Fruit fly (Drosophila melanogaster): ENCODE measurements around the gene Wdr82.

DNA sequence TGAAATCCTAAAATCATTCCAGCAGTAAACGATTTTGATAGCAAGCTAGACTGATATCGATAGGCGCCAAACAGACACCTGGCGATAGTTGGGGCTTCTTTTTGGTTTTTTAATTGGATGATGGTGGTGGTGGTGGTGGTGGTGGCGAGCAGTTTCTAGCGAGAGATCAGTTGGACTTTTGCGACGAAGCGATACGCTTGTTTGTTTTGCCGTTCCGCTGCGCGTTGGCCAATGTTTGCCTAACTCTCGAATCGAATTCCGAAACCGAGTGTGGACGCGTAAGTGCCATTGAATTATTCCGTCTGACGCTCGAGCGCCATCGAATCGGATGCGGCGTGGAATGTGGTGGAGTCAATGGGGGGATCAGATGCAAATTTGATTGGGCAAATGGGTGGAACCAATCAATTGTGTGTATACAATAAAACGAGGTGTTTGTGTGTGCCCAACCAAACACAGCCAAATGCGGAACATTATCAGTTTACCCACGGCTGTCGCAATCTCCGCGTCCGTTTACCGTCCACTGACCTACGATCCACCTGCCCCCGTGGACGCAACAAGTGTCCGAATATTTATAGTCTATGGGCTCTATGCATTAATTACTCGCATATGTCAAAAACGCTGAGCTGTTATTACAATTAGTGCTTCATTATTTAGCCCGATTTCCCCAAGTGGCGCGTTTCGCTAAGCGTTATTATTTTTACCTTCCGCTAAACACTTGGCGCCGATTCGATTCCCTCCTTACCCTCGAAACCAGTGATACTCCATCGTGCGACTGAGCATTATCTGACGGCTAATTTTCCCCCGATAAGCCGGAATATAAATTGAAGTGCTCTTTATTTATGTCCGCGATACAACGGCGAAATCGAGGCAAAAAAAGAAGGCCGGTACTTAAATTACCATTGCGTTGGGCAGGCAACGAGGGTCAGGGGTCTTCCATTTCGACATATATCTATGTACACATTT lies 3.6 kb upstream of the Wdr82 start, which contains the start of gene CG17292:
- TF ChIP-seq Dll (GFP tag; IDR thresholded peaks at IDR 0.05; ENCODE audit: partially characterized antibody) (peak; percentile 88), cato (GFP tag; optimal IDR thresholded peaks at IDR 0.05; ENCODE audit: borderline replicate concordance) (no peak), CG6854 (GFP tag; optimal IDR thresholded peaks at IDR 0.05) (no peak), YL-1 (GFP tag; optimal IDR thresholded peaks at IDR 0.05) (peak; percentile 43), pros (GFP tag; optimal IDR thresholded peaks at IDR 0.05) (no peak), Gug (GFP tag; IDR thresholded peaks at IDR 0.05) (peak; percentile 40; the same call in 2 of the 4 replicates), p53 (GFP tag; optimal IDR thresholded peaks at IDR 0.05) (no peak), tap (tag; optimal IDR thresholded peaks at IDR 0.05) (peak; percentile 24), tio (GFP tag; optimal IDR thresholded peaks at IDR 0.05) (no peak), CG8290 (GFP tag; optimal IDR thresholded peaks at IDR 0.05) (no peak), CG8290 (tag; optimal IDR thresholded peaks at IDR 0.05) (peak in 1 of 2 experiments; percentile 88), C15 (GFP tag; IDR thresholded peaks at IDR 0.05) (no peak), psq (GFP tag; optimal IDR thresholded peaks at IDR 0.05) (no peak), gcm2 (GFP tag; optimal IDR thresholded peaks at IDR 0.05) (no peak), CG14710 (tag; optimal IDR thresholded peaks at IDR 0.05) (peak; percentile 14)

All from whole organism, embryonic.